Worm (Caenorhabditis elegans): Measurements from ENCODE around the gene F57E7.2.

Gene F57E7.2

DNA sequence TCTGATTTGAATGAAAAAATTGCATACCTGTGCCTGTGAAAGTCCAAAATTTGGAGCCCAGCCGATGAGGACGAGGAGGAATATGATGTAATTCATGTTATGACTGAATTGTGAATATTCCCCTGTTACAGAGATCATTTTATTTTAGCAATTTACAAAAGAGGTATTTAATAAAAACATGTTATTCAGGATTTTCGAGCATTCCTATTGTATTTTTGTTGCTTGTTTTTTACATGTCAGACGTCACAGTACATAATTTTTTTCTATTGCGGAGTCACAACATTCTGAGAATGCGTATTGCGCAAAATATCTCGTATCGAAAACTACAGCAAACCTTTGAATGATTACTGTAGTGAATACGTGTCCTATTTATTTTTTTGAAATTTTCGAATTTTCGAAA, 20.2 kb upstream of the F57E7.2 start, which contains the start of gene F36D3.14:
F36D3.14 (minus strand) TSS at position 101 of the 400 bp plus-strand sequence.
- TF ChIP-seq hmg-4 (GFP tag; optimal IDR thresholded peaks at IDR 0.05) = no peak
- TF ChIP-seq flt-1 (GFP tag; IDR thresholded peaks at IDR 0.05) = no peak
- TF ChIP-seq ceh-13 (GFP tag; optimal IDR thresholded peaks at IDR 0.05) = no peak
- no peak for TF ChIP-seq ama-1 (optimal IDR thresholded peaks at IDR 0.05)
- TF ChIP-seq aly-1 (tag; optimal IDR thresholded peaks at IDR 0.05) = no peak
- TF ChIP-seq ets-7 (tag; optimal IDR thresholded peaks at IDR 0.05) = no peak

DNA sequence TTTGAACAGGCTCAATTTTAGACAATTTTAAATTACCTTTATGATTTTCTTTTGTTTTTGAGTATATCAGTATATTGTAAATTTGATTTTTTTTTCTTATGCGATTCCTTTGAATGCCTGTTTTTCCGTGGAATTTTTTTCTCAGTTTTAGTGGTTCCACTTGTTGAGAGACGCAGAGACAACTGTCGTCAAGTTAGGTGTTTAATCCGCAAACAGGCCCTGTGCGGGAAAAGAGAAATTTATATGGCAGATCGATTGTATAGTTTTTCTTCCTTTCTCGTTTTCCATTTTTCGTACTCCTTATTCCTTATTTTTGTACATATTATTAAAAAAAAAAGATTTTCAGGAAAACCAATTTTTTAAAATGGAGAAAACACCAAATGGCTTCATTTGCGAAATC, 16.1 kb upstream of the F57E7.2 start, which contains the start of gene F36D3.1:
F36D3.1 (plus strand) TSS at position 347 of the 400 bp plus-strand sequence.
- TF ChIP-seq tra-4 (tag; optimal IDR thresholded peaks at IDR 0.05) (no peak), ama-1 (optimal IDR thresholded peaks at IDR 0.05) (no peak), tbx-11 (GFP tag; IDR thresholded peaks at IDR 0.05) (no peak), B0310.2 (tag; optimal IDR thresholded peaks at IDR 0.05) (no peak), ceh-13 (GFP tag; optimal IDR thresholded peaks at IDR 0.05) (no peak), hmg-4 (GFP tag; optimal IDR thresholded peaks at IDR 0.05) (no peak), hmbx-1 (tag; optimal IDR thresholded peaks at IDR 0.05) (no peak), tbx-37 (GFP tag; conservative IDR thresholded peaks at IDR 0.05) (no peak), sea-1 (GFP tag; conservative IDR thresholded peaks at IDR 0.05) (no peak), F13C5.2 (tag; optimal IDR thresholded peaks at IDR 0.05) (no peak), ceh-36 (tag; optimal IDR thresholded peaks at IDR 0.05) (no peak), hnd-1 (tag; optimal IDR thresholded peaks at IDR 0.05) (no peak)

DNA sequence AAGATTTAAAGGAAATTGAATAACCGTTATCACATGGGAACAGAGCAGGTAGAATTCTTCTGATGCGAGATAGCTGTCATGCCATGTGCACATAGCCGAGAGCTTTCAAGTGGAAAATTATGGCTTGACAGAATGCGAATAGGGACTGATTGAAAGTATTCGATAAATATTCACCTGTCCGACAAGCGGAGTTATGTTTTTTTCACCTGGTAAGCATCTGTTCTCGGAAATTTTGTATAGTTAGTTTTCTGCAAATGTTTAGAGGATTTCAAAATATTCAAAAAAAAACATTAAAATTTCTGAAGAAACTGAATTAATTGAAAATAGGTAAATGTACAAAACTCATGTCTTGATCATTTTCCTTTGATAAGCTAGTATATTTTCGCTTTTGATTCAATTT, 14.6 kb upstream of the F57E7.2 start, which contains the start of gene srh-136:
srh-136 (minus strand) TSS at position 93 of the 400 bp plus-strand sequence.
- no peak for TF ChIP-seq hmg-4 (GFP tag; optimal IDR thresholded peaks at IDR 0.05)
- TF ChIP-seq hnd-1 (tag; optimal IDR thresholded peaks at IDR 0.05) = no peak
- no peak for TF ChIP-seq ceh-36 (tag; optimal IDR thresholded peaks at IDR 0.05)
- no peak for TF ChIP-seq aly-1 (tag; optimal IDR thresholded peaks at IDR 0.05)
- no peak for TF ChIP-seq tbx-37 (GFP tag; conservative IDR thresholded peaks at IDR 0.05)
- no peak for TF ChIP-seq flt-1 (GFP tag; IDR thresholded peaks at IDR 0.05)
- TF ChIP-seq hmbx-1 (tag; optimal IDR thresholded peaks at IDR 0.05) = no peak
- TF ChIP-seq tra-4 (tag; optimal IDR thresholded peaks at IDR 0.05) = no peak
- TF ChIP-seq F13C5.2 (tag; optimal IDR thresholded peaks at IDR 0.05) = no peak
- no peak for TF ChIP-seq ets-7 (tag; optimal IDR thresholded peaks at IDR 0.05)

DNA sequence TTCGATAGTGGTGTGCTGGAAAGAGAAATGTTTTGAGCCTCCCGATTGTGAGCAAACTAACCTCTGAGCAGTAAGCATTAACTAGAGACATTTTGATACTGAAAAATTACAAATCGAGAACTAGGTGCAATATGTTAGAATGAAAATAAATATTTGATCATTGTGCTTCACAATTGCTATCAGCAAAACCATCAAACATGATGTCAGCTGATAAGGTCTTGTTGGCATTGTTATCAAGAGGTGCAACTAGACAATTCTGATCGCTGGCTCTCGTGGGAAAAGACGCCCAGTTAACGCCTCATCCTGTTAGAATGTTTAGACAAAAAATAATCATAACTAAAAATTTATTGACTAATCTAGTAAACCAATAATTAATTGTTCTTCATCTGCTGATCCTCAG, 11.4 kb upstream of the F57E7.2 start, which contains the start of gene comt-2:
comt-2 (minus strand) TSS at position 131 of the 400 bp plus-strand sequence.
- TF ChIP-seq hmg-4 (GFP tag; optimal IDR thresholded peaks at IDR 0.05) (no peak), flt-1 (GFP tag; IDR thresholded peaks at IDR 0.05) (no peak), ets-7 (tag; optimal IDR thresholded peaks at IDR 0.05) (no peak), sea-1 (GFP tag; conservative IDR thresholded peaks at IDR 0.05) (no peak), hnd-1 (tag; optimal IDR thresholded peaks at IDR 0.05) (no peak), ceh-36 (tag; optimal IDR thresholded peaks at IDR 0.05) (no peak), ceh-13 (GFP tag; optimal IDR thresholded peaks at IDR 0.05) (no peak), ama-1 (optimal IDR thresholded peaks at IDR 0.05) (no peak), pes-1 (GFP tag; IDR thresholded peaks at IDR 0.05) (no peak), scrt-1 (GFP tag; IDR thresholded peaks at IDR 0.05) (no peak), tbx-37 (GFP tag; conservative IDR thresholded peaks at IDR 0.05) (no peak), aly-1 (tag; optimal IDR thresholded peaks at IDR 0.05) (no peak)

DNA sequence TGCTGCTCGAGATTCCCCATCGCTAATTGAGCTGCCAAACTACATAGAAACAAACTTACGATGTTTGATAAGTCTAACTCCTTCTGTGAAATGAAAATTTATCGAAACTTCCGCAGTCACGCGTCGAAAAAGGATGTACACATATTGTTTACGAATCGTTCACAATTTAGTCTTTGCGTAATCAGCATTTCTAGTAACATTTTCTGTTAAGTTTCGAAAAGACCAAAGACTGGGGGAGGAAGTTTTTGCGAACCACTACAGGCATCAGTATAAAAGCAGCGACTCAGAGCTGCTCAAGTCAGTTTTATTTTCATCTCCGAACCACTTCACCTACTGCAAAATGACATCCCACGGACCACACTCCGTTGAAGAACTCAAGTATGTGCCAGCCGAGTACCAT, 5.2 kb upstream of the F57E7.2 start, which contains the start of gene sqst-4:
sqst-4 (plus strand) TSS at position 301 of the 400 bp plus-strand sequence.
- no peak for TF ChIP-seq B0310.2 (tag; optimal IDR thresholded peaks at IDR 0.05)
- TF ChIP-seq ceh-36 (tag; optimal IDR thresholded peaks at IDR 0.05) = no peak
- no peak for TF ChIP-seq F13C5.2 (tag; optimal IDR thresholded peaks at IDR 0.05)
- TF ChIP-seq hnd-1 (tag; optimal IDR thresholded peaks at IDR 0.05) = no peak
- no peak for TF ChIP-seq pes-1 (GFP tag; IDR thresholded peaks at IDR 0.05)

DNA sequence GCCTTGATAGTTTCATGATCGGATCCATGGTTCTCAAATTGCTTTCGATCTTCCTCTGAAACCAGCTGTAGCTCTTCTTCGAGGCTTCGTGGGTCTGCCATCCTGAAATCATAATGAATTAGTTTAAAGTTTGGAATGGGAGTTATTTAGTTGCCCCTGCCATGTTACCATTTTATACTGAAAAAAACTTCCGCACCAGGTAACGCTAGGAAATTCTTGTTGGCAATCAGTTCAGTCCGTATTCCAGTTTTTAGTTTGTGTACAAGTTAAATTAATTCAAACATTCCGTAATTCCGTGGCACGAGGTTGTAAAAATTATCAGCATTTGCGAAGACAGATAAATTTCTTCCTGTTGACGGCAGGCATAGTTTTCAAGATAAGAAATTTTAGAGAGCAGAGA, 4.5 kb upstream of the F57E7.2 start, which contains the start of gene Y32B12A.5:
Y32B12A.5 (minus strand) TSS at position 101 of the 400 bp plus-strand sequence.
- no peak for TF ChIP-seq flt-1 (GFP tag; IDR thresholded peaks at IDR 0.05)
- TF ChIP-seq tra-4 (tag; optimal IDR thresholded peaks at IDR 0.05) = no peak
- no peak for TF ChIP-seq tbx-11 (GFP tag; IDR thresholded peaks at IDR 0.05)
- TF ChIP-seq sea-1 (GFP tag; conservative IDR thresholded peaks at IDR 0.05) = no peak
- TF ChIP-seq pes-1 (GFP tag; IDR thresholded peaks at IDR 0.05) = no peak
- no peak for TF ChIP-seq ceh-36 (tag; optimal IDR thresholded peaks at IDR 0.05)

DNA sequence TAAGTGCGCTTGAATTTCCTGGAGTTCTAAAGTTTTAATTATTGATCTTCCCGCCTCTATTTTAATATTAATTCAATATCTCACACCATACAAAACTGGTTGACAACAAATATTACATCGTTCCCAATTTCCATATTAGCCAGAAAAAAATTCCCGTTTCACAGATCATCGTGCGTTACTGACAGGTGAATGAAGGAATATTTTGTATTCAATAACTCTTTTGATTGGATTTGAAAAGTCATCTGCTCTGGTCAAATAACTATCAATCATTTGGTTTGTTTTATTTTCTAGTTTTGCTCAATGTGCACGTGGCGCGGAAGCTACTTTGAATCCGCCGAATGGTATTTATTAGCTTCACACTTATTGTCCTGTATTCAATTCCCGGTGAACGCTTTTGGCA, 737 bp upstream of the F57E7.2 start, which contains the start of gene srh-139:
srh-139 (plus strand) TSS at position 301 of the 400 bp plus-strand sequence.
- TF ChIP-seq tra-4 (tag; optimal IDR thresholded peaks at IDR 0.05) (no peak), aly-1 (tag; optimal IDR thresholded peaks at IDR 0.05) (no peak), B0310.2 (tag; optimal IDR thresholded peaks at IDR 0.05) (no peak), ceh-13 (GFP tag; optimal IDR thresholded peaks at IDR 0.05) (no peak), ceh-36 (tag; optimal IDR thresholded peaks at IDR 0.05) (no peak), pes-1 (GFP tag; IDR thresholded peaks at IDR 0.05) (no peak), hnd-1 (tag; optimal IDR thresholded peaks at IDR 0.05) (no peak), hmg-4 (GFP tag; optimal IDR thresholded peaks at IDR 0.05) (no peak), flt-1 (GFP tag; IDR thresholded peaks at IDR 0.05) (no peak), sea-1 (GFP tag; conservative IDR thresholded peaks at IDR 0.05) (no peak), ama-1 (optimal IDR thresholded peaks at IDR 0.05) (no peak), scrt-1 (GFP tag; IDR thresholded peaks at IDR 0.05) (no peak), hmbx-1 (tag; optimal IDR thresholded peaks at IDR 0.05) (no peak), tbx-37 (GFP tag; conservative IDR thresholded peaks at IDR 0.05) (no peak), tbx-11 (GFP tag; IDR thresholded peaks at IDR 0.05) (no peak)

DNA sequence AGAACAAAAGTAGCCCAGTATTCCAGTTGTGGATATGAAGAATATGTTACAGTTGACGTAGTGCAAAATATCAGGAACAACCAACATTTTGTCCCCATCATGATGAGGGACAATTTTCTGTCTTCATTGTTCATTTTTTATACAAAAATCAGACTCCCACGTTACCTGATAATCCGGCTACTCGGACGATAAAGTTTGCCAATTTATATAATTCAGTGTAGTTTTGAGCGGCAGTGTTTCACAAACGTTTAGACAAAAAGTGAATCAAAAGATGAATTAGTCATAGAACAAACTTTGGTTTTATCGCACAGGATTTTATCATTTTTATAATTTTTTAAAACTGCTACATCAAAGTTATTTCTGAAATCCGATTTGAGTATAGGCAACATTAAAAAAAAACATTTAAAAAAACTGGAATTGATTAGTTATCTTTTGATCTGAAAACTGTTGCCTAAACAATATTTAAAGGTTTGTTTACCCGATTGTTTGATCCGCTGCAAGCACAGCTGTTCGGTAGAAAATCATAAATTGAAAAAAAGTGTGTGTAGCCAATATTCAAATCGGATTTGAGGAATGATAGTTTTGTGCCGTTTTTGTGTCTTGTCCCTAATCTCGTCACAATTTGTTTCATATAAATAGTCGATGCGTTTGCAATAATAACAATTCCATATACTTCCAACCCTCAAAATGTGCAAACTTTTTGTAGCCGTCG, 1.9 kb downstream of the F57E7.2 start, which contains the start of the genes F57E7.4 and spig-6:
F57E7.4 (minus strand) TSS at position 101 of the 712 bp plus-strand sequence.
spig-6 (plus strand) TSS at position 662 of the 712 bp plus-strand sequence.
- TF ChIP-seq hmg-4 (GFP tag; optimal IDR thresholded peaks at IDR 0.05) = no peak
- no peak for TF ChIP-seq B0310.2 (tag; optimal IDR thresholded peaks at IDR 0.05)
- no peak for TF ChIP-seq hmbx-1 (tag; optimal IDR thresholded peaks at IDR 0.05)
- TF ChIP-seq tra-4 (tag; optimal IDR thresholded peaks at IDR 0.05) = no peak
- no peak for TF ChIP-seq F13C5.2 (tag; optimal IDR thresholded peaks at IDR 0.05)
- TF ChIP-seq ama-1 (optimal IDR thresholded peaks at IDR 0.05) = no peak
- TF ChIP-seq ceh-13 (GFP tag; optimal IDR thresholded peaks at IDR 0.05) = no peak
- TF ChIP-seq hnd-1 (tag; optimal IDR thresholded peaks at IDR 0.05) = no peak
- TF ChIP-seq scrt-1 (GFP tag; IDR thresholded peaks at IDR 0.05) = no peak
- no peak for TF ChIP-seq aly-1 (tag; optimal IDR thresholded peaks at IDR 0.05)
- no peak for TF ChIP-seq pes-1 (GFP tag; IDR thresholded peaks at IDR 0.05)
- no peak for TF ChIP-seq ets-7 (tag; optimal IDR thresholded peaks at IDR 0.05)
- no peak for TF ChIP-seq ceh-36 (tag; optimal IDR thresholded peaks at IDR 0.05)
- TF ChIP-seq tbx-11 (GFP tag; IDR thresholded peaks at IDR 0.05) = no peak

All from whole organism, early embryonic.